Worm (Caenorhabditis elegans): ENCODE data around the gene C34F11.5.

The C34F11.5 gene

ce11 chrII:5227768-5228167 lies 32.2 kb downstream of the C34F11.5 start:
- TF ChIP-seq F13C5.2 (tag; optimal IDR thresholded peaks at IDR 0.05), result no peak
- TF ChIP-seq hmg-4 (GFP tag; optimal IDR thresholded peaks at IDR 0.05), result peak; percentile 48
- TF ChIP-seq aly-1 (tag; optimal IDR thresholded peaks at IDR 0.05), result no peak
- no peak for TF ChIP-seq hnd-1 (tag; optimal IDR thresholded peaks at IDR 0.05)

- TF ChIP-seq sea-1 (GFP tag; conservative IDR thresholded peaks at IDR 0.05), result no peak
- TF ChIP-seq hmg-4 (GFP tag; optimal IDR thresholded peaks at IDR 0.05), result peak; percentile 46
Observed at ce11 chrII:5228662-5229061, 33.1 kb downstream of the C34F11.5 start.

- no peak for TF ChIP-seq ama-1 (optimal IDR thresholded peaks at IDR 0.05)
- no peak for TF ChIP-seq hmbx-1 (tag; optimal IDR thresholded peaks at IDR 0.05)
- TF ChIP-seq sea-1 (GFP tag; conservative IDR thresholded peaks at IDR 0.05), result no peak
- no peak for TF ChIP-seq pes-1 (GFP tag; IDR thresholded peaks at IDR 0.05)
- no peak for TF ChIP-seq flt-1 (GFP tag; IDR thresholded peaks at IDR 0.05)
- TF ChIP-seq hmg-4 (GFP tag; optimal IDR thresholded peaks at IDR 0.05), result no peak
- TF ChIP-seq ceh-13 (GFP tag; optimal IDR thresholded peaks at IDR 0.05), result no peak
- no peak for TF ChIP-seq B0310.2 (tag; optimal IDR thresholded peaks at IDR 0.05)
- no peak for TF ChIP-seq hnd-1 (tag; optimal IDR thresholded peaks at IDR 0.05)
- TF ChIP-seq ets-7 (tag; optimal IDR thresholded peaks at IDR 0.05), result no peak
- TF ChIP-seq aly-1 (tag; optimal IDR thresholded peaks at IDR 0.05), result no peak
- TF ChIP-seq F13C5.2 (tag; optimal IDR thresholded peaks at IDR 0.05), result no peak
Observed at ce11 chrII:5229596-5229995, 34.0 kb downstream of the C34F11.5 start, which contains the start of gene EGAP2.2. Gene EGAP2.2, plus strand, starts transcription at chrII:5229896.

ce11 chrII:5231111-5231510 lies 35.5 kb downstream of the C34F11.5 start, which contains the start of gene EGAP2.1:
Gene EGAP2.1, plus strand, starts transcription at chrII:5231411.
- TF ChIP-seq ama-1 (optimal IDR thresholded peaks at IDR 0.05) (no peak), tra-4 (tag; optimal IDR thresholded peaks at IDR 0.05) (no peak), ceh-36 (tag; optimal IDR thresholded peaks at IDR 0.05) (no peak), B0310.2 (tag; optimal IDR thresholded peaks at IDR 0.05) (no peak), hmbx-1 (tag; optimal IDR thresholded peaks at IDR 0.05) (no peak), pes-1 (GFP tag; IDR thresholded peaks at IDR 0.05) (no peak), tbx-11 (GFP tag; IDR thresholded peaks at IDR 0.05) (no peak), ets-7 (tag; optimal IDR thresholded peaks at IDR 0.05) (no peak), F13C5.2 (tag; optimal IDR thresholded peaks at IDR 0.05) (no peak), aly-1 (tag; optimal IDR thresholded peaks at IDR 0.05) (no peak), hnd-1 (tag; optimal IDR thresholded peaks at IDR 0.05) (no peak), hmg-4 (GFP tag; optimal IDR thresholded peaks at IDR 0.05) (no peak)

- TF ChIP-seq tbx-37 (GFP tag; conservative IDR thresholded peaks at IDR 0.05), result no peak
- no peak for TF ChIP-seq aly-1 (tag; optimal IDR thresholded peaks at IDR 0.05)
- TF ChIP-seq scrt-1 (GFP tag; IDR thresholded peaks at IDR 0.05), result no peak
Observed at ce11 chrII:5234728-5235127, 39.1 kb downstream of the C34F11.5 start.

- TF ChIP-seq aly-1 (tag; optimal IDR thresholded peaks at IDR 0.05), result no peak
- TF ChIP-seq pes-1 (GFP tag; IDR thresholded peaks at IDR 0.05), result no peak
- TF ChIP-seq scrt-1 (GFP tag; IDR thresholded peaks at IDR 0.05), result no peak
- TF ChIP-seq F13C5.2 (tag; optimal IDR thresholded peaks at IDR 0.05), result no peak
- no peak for TF ChIP-seq hmg-4 (GFP tag; optimal IDR thresholded peaks at IDR 0.05)
- no peak for TF ChIP-seq hnd-1 (tag; optimal IDR thresholded peaks at IDR 0.05)
- no peak for TF ChIP-seq ama-1 (optimal IDR thresholded peaks at IDR 0.05)
- no peak for TF ChIP-seq B0310.2 (tag; optimal IDR thresholded peaks at IDR 0.05)
- no peak for TF ChIP-seq ceh-36 (tag; optimal IDR thresholded peaks at IDR 0.05)
- no peak for TF ChIP-seq tbx-37 (GFP tag; conservative IDR thresholded peaks at IDR 0.05)
- TF ChIP-seq sea-1 (GFP tag; conservative IDR thresholded peaks at IDR 0.05), result no peak
- no peak for TF ChIP-seq ceh-13 (GFP tag; optimal IDR thresholded peaks at IDR 0.05)
- TF ChIP-seq ets-7 (tag; optimal IDR thresholded peaks at IDR 0.05), result no peak
- no peak for TF ChIP-seq tra-4 (tag; optimal IDR thresholded peaks at IDR 0.05)
- no peak for TF ChIP-seq hmbx-1 (tag; optimal IDR thresholded peaks at IDR 0.05)
- TF ChIP-seq flt-1 (GFP tag; IDR thresholded peaks at IDR 0.05), result no peak
- no peak for TF ChIP-seq tbx-11 (GFP tag; IDR thresholded peaks at IDR 0.05)
Observed at ce11 chrII:5235758-5236157, 40.2 kb downstream of the C34F11.5 start, which contains the start of gene pho-1. Gene pho-1, minus strand, starts transcription at chrII:5235846.

- TF ChIP-seq flt-1 (GFP tag; IDR thresholded peaks at IDR 0.05) (0 out of 2 replicates have a peak, but pooled peaks have one; percentile 10), hnd-1 (tag; optimal IDR thresholded peaks at IDR 0.05) (no peak), tbx-11 (GFP tag; IDR thresholded peaks at IDR 0.05) (0 out of 2 replicates have a peak, but pooled peaks have one; percentile 43), scrt-1 (GFP tag; IDR thresholded peaks at IDR 0.05) (peak; percentile 61; the same call in 1 of the 2 replicates)
Observed at ce11 chrII:5237699-5238098, 42.1 kb downstream of the C34F11.5 start.

ce11 chrII:5238366-5238765 lies 42.8 kb downstream of the C34F11.5 start, which contains the start of gene pho-4:
Gene pho-4, minus strand, starts transcription at chrII:5238466.
- TF ChIP-seq tbx-37 (GFP tag; conservative IDR thresholded peaks at IDR 0.05) (no peak), ets-7 (tag; optimal IDR thresholded peaks at IDR 0.05) (no peak)

- TF ChIP-seq hnd-1 (tag; optimal IDR thresholded peaks at IDR 0.05) (no peak), pes-1 (GFP tag; IDR thresholded peaks at IDR 0.05) (no peak), hmbx-1 (tag; optimal IDR thresholded peaks at IDR 0.05) (no peak), F13C5.2 (tag; optimal IDR thresholded peaks at IDR 0.05) (no peak), sea-1 (GFP tag; conservative IDR thresholded peaks at IDR 0.05) (no peak), tbx-11 (GFP tag; IDR thresholded peaks at IDR 0.05) (no peak), scrt-1 (GFP tag; IDR thresholded peaks at IDR 0.05) (no peak), tbx-37 (GFP tag; conservative IDR thresholded peaks at IDR 0.05) (no peak), ceh-36 (tag; optimal IDR thresholded peaks at IDR 0.05) (no peak), flt-1 (GFP tag; IDR thresholded peaks at IDR 0.05) (no peak), ceh-13 (GFP tag; optimal IDR thresholded peaks at IDR 0.05) (no peak), tra-4 (tag; optimal IDR thresholded peaks at IDR 0.05) (no peak), ama-1 (optimal IDR thresholded peaks at IDR 0.05) (no peak), B0310.2 (tag; optimal IDR thresholded peaks at IDR 0.05) (no peak), aly-1 (tag; optimal IDR thresholded peaks at IDR 0.05) (no peak), ets-7 (tag; optimal IDR thresholded peaks at IDR 0.05) (no peak), hmg-4 (GFP tag; optimal IDR thresholded peaks at IDR 0.05) (no peak)
Observed at ce11 chrII:5241560-5241959, 46.0 kb downstream of the C34F11.5 start, which contains the start of gene T16D1.1. Gene T16D1.1, minus strand, starts transcription at chrII:5241660.
